Worm (Caenorhabditis elegans): Measurements from ENCODE around the gene F21C10.19.

DNA sequence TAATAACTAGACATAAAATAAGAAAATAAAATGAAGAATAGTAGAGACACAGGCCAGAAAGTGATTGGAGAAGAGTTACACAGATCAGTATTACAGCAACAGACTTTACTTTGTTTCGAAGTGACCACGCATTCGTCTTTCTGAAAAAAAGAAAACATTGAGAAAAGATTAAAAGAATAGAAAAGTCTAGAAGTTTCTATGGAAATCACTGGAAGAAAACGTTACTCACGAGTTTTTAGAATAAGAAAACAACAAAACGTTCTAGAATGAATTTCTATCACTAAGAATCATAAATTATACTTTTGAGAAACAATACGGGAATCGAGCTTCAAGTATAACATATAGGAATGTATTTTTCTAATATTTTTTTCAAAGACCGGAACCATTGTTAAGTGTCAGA lies 24.8 kb downstream of the F21C10.19 start:
- TF ChIP-seq ama-1 (optimal IDR thresholded peaks at IDR 0.05) (no peak), ceh-36 (tag; optimal IDR thresholded peaks at IDR 0.05) (no peak)
